Fruit fly (Drosophila melanogaster): ENCODE results near the gene RasGAP1.
A peak's percentile ranks its signal among the peaks of the same experiment; 100 is the strongest.

Gene RasGAP1

dm6 chr3L:9898355-9898754 lies 43.3 kb upstream of the RasGAP1 start, which contains the start of the genes CG6707 and CG46387 (continued):
- TF ChIP-seq CrebB (tag; optimal IDR thresholded peaks at IDR 0.05) = no peak
- no peak for TF ChIP-seq CG17328 (GFP tag; IDR thresholded peaks at IDR 0.05)
- no peak for TF ChIP-seq CG17359 (tag; optimal IDR thresholded peaks at IDR 0.05)
- no peak for TF ChIP-seq Vsx1 (GFP tag; optimal IDR thresholded peaks at IDR 0.05)
- TF ChIP-seq Sry-δ (GFP tag; optimal IDR thresholded peaks at IDR 0.05) = peak; percentile 36
- no peak for TF ChIP-seq CG4404 (GFP tag; IDR thresholded peaks at IDR 0.05)
- TF ChIP-seq CG11695 (GFP tag; IDR thresholded peaks at IDR 0.05) = no peak
- peak; percentile 45 for TF ChIP-seq lilli (GFP tag; optimal IDR thresholded peaks at IDR 0.05)
- no peak for TF ChIP-seq CG10267 (tag; optimal IDR thresholded peaks at IDR 0.05)
- TF ChIP-seq zf30C (GFP tag; optimal IDR thresholded peaks at IDR 0.05) = no peak
- TF ChIP-seq CG17361 (GFP tag; IDR thresholded peaks at IDR 0.05) = no peak
- no peak for TF ChIP-seq Ravus (GFP tag; IDR thresholded peaks at IDR 0.05)
- TF ChIP-seq MESR4 (GFP tag; optimal IDR thresholded peaks at IDR 0.05) = peak; percentile 85
- TF ChIP-seq kni (GFP tag; optimal IDR thresholded peaks at IDR 0.05) = no peak
- no peak for TF ChIP-seq odd (GFP tag; optimal IDR thresholded peaks at IDR 0.05)
- no peak for TF ChIP-seq C15 (GFP tag; IDR thresholded peaks at IDR 0.05)
- no peak for TF ChIP-seq toy (GFP tag; IDR thresholded peaks at IDR 0.05)
- TF ChIP-seq vvl (GFP tag; IDR thresholded peaks at IDR 0.05) = peak; percentile 50; the same call in 1 of the 2 replicates
- peak; percentile 35 for TF ChIP-seq CG9797 (GFP tag; optimal IDR thresholded peaks at IDR 0.05)
- no peak for TF ChIP-seq CG13424 (tag; optimal IDR thresholded peaks at IDR 0.05)
- no peak for TF ChIP-seq CG17385 (GFP tag; optimal IDR thresholded peaks at IDR 0.05)
- peak; percentile 23; the same call in 1 of the 3 replicates for TF ChIP-seq CG16813 (GFP tag; IDR thresholded peaks at IDR 0.05; ENCODE audit: partially characterized antibody)
- peak; percentile 38 for TF ChIP-seq BEAF-32 (GFP tag; optimal IDR thresholded peaks at IDR 0.05)
- peak; percentile 72 for TF ChIP-seq Lhr (GFP tag; optimal IDR thresholded peaks at IDR 0.05)
- TF ChIP-seq CG17912 (GFP tag; optimal IDR thresholded peaks at IDR 0.05) = no peak
- peak; percentile 64 for TF ChIP-seq CG12659 (GFP tag; optimal IDR thresholded peaks at IDR 0.05)
- no peak for TF ChIP-seq Ets65A (GFP tag)
- no peak for TF ChIP-seq Hr78 (GFP tag; optimal IDR thresholded peaks at IDR 0.05)
- TF ChIP-seq trem (tag; optimal IDR thresholded peaks at IDR 0.05) = peak; percentile 33
- no peak for TF ChIP-seq en (GFP tag; optimal IDR thresholded peaks at IDR 0.05)
- TF ChIP-seq cwo (GFP tag; optimal IDR thresholded peaks at IDR 0.05) = no peak
- no peak for TF ChIP-seq btn (GFP tag; optimal IDR thresholded peaks at IDR 0.05)
- no peak for TF ChIP-seq CG3281 (GFP tag; optimal IDR thresholded peaks at IDR 0.05)
- 0 out of 3 replicates have a peak, but pooled peaks have one; percentile 36 for TF ChIP-seq zfh1 (GFP tag; IDR thresholded peaks at IDR 0.05)
- no peak for TF ChIP-seq kay (GFP tag; optimal IDR thresholded peaks at IDR 0.05)
- TF ChIP-seq CG13894 (tag; optimal IDR thresholded peaks at IDR 0.05) = peak; percentile 22
- TF ChIP-seq stwl (tag; optimal IDR thresholded peaks at IDR 0.05) = peak; percentile 76
- peak; percentile 82 for TF ChIP-seq CG1603 (tag; optimal IDR thresholded peaks at IDR 0.05)
- TF ChIP-seq Dll (GFP tag; IDR thresholded peaks at IDR 0.05; ENCODE audit: partially characterized antibody) = peak; percentile 19; the same call in 1 of the 4 replicates
- TF ChIP-seq Rfx (GFP tag; IDR thresholded peaks at IDR 0.05) = peak; percentile 44
- TF ChIP-seq pita (GFP tag; optimal IDR thresholded peaks at IDR 0.05) = no peak
- peak; percentile 11 for TF ChIP-seq zfh2 (GFP tag; optimal IDR thresholded peaks at IDR 0.05)
- TF ChIP-seq p53 (GFP tag; optimal IDR thresholded peaks at IDR 0.05) = peak; percentile 2
- TF ChIP-seq CG18599 (GFP tag; optimal IDR thresholded peaks at IDR 0.05) = no peak
- 0 out of 2 replicates have a peak, but pooled peaks have one; percentile 32 for TF ChIP-seq ranshi (GFP tag; IDR thresholded peaks at IDR 0.05)
- TF ChIP-seq HLH3B (GFP tag; IDR thresholded peaks at IDR 0.05) = no peak
- no peak for TF ChIP-seq Fer3 (tag; optimal IDR thresholded peaks at IDR 0.05)
- no peak for TF ChIP-seq scrt (GFP tag; optimal IDR thresholded peaks at IDR 0.05)
- TF ChIP-seq Dip2 (GFP tag; IDR thresholded peaks at IDR 0.05) = no peak
- no peak for TF ChIP-seq nom (GFP tag; optimal IDR thresholded peaks at IDR 0.05)

Measured in whole organism, embryonic.